Worm (Caenorhabditis elegans): Measurements from ENCODE around the gene H04D03.4.
A peak's percentile ranks its signal among the peaks of the same experiment; 100 is the strongest.

- TF ChIP-seq snpc-4 (tag; optimal IDR thresholded peaks at IDR 0.05) (no peak), mep-1 (tag; optimal IDR thresholded peaks at IDR 0.05) (peak; percentile 98), lsy-2 (tag; optimal IDR thresholded peaks at IDR 0.05) (peak; percentile 74), flh-1 (GFP tag; optimal IDR thresholded peaks at IDR 0.05) (no peak), nhr-76 (tag; optimal IDR thresholded peaks at IDR 0.05) (no peak)
Observed at ce11 chrIII:10460427-10461163, 9.7 kb upstream of the H04D03.4 start, which contains the start of gene ecps-1.
